Fruit fly (Drosophila melanogaster) whole organism, embryonic: Measurements from ENCODE around the gene Eip63F-1.

Experiments used
- Abd-B ChIP-seq: fragments of 200-800 bp; sonication (Bioruptor generic); optimal IDR thresholded peaks from 2 replicates; lab custom pipeline; 2018; ENCODE audit warnings: missing biosample characterization, mild to moderate bottlenecking, missing genetic modification characterization, moderate library complexity
- B-H2 ChIP-seq: fragments of 200-800 bp; sonication (Bioruptor generic); optimal IDR thresholded peaks from 2 replicates; lab custom pipeline; 2018; ENCODE audit warnings: missing biosample characterization, mild to moderate bottlenecking, missing genetic modification characterization
- CG1024 ChIP-seq: fragments of 200-800 bp; sonication (Bioruptor generic); IDR thresholded peaks from 2 replicates; pipeline ENCODE4 v1.3.6; 2022; ENCODE audit warnings: missing biosample characterization, missing genetic modification characterization
- CG10431 ChIP-seq: fragments of 200-800 bp; sonication (Bioruptor generic); optimal IDR thresholded peaks from 3 replicates; lab custom pipeline; 2018; ENCODE audit warnings: missing biosample characterization, mild to moderate bottlenecking, missing genetic modification characterization
- CG11247 ChIP-seq: fragments of 200-800 bp; sonication (Bioruptor generic); IDR thresholded peaks from 2 replicates; pipeline ENCODE4 v1.3.6; 2022; ENCODE audit warnings: missing biosample characterization, missing genetic modification characterization
- CG11398 ChIP-seq: fragments of 200-800 bp; sonication (Bioruptor generic); optimal IDR thresholded peaks from 2 replicates; lab custom pipeline; 2016; ENCODE audit warnings: missing biosample characterization, missing genetic modification characterization
- CG11456 ChIP-seq: fragments of 200-800 bp; sonication (Bioruptor generic); IDR thresholded peaks from 3 replicates; pipeline ENCODE4 v1.3.6; 2022; ENCODE audit warnings: missing biosample characterization, missing genetic modification characterization
- CG11723 ChIP-seq: fragments of 200-800 bp; sonication (Bioruptor generic); optimal IDR thresholded peaks from 2 replicates; lab custom pipeline; 2017; ENCODE audit warnings: missing biosample characterization, mild to moderate bottlenecking, missing genetic modification characterization
- CG12104 ChIP-seq: fragments of 200-800 bp; sonication (Bioruptor generic); optimal IDR thresholded peaks from 3 replicates; lab custom pipeline; 2016; ENCODE audit warnings: missing biosample characterization, missing genetic modification characterization
- CG12659 ChIP-seq: fragments of 200-800 bp; sonication (Bioruptor generic); optimal IDR thresholded peaks from 3 replicates; lab custom pipeline; 2017; ENCODE audit warnings: mild to moderate bottlenecking, missing biosample characterization, missing genetic modification reagents, missing genetic modification characterization
- CG15601 ChIP-seq: fragments of 200-800 bp; sonication (Bioruptor generic); optimal IDR thresholded peaks from 3 replicates; lab custom pipeline; 2019; ENCODE audit warnings: missing biosample characterization, mild to moderate bottlenecking, missing genetic modification characterization, moderate library complexity
- CG17385 ChIP-seq: fragments of 200-800 bp; sonication (Bioruptor generic); optimal IDR thresholded peaks from 3 replicates; lab custom pipeline; 2018; ENCODE audit warnings: missing biosample characterization, mild to moderate bottlenecking, missing genetic modification characterization
- CG30403 ChIP-seq: fragments of 200-800 bp; sonication (Bioruptor generic); optimal IDR thresholded peaks from 3 replicates; lab custom pipeline; 2016; ENCODE audit warnings: missing biosample characterization, missing genetic modification characterization
- CG3726 ChIP-seq: fragments of 200-800 bp; sonication (Bioruptor generic); IDR thresholded peaks from 3 replicates; pipeline ENCODE4, ENCODE4 v1.3.6; 2022; ENCODE audit warnings: missing biosample characterization, missing genetic modification characterization
- CG4282 ChIP-seq: fragments of 200-800 bp; sonication (Bioruptor generic); optimal IDR thresholded peaks from 2 replicates; lab custom pipeline; 2016; ENCODE audit warnings: missing biosample characterization, missing genetic modification characterization
- CG6654 ChIP-seq: fragments of 200-800 bp; sonication (Bioruptor generic); optimal IDR thresholded peaks from 2 replicates; lab custom pipeline; 2017; ENCODE audit warnings: missing biosample characterization, mild to moderate bottlenecking, missing genetic modification characterization
- CG7556 ChIP-seq: fragments of 200-800 bp; sonication (Bioruptor generic); optimal IDR thresholded peaks from 2 replicates; lab custom pipeline; 2017; ENCODE audit warnings: missing biosample characterization, mild to moderate bottlenecking, missing genetic modification characterization
- CG7786 ChIP-seq: fragments of 200-800 bp; sonication (Bioruptor generic); optimal IDR thresholded peaks from 2 replicates; lab custom pipeline; 2016; ENCODE audit warnings: missing biosample characterization, missing genetic modification characterization
- CG8281 ChIP-seq: fragments of 200-800 bp; sonication (Bioruptor generic); optimal IDR thresholded peaks from 2 replicates; lab custom pipeline; 2018; ENCODE audit warnings: missing biosample characterization, mild to moderate bottlenecking, missing genetic modification characterization, moderate library complexity
- CG8765 ChIP-seq: fragments of 200-800 bp; sonication (Bioruptor generic); IDR thresholded peaks from 2 replicates; pipeline ENCODE4 v1.3.6; 2022; ENCODE audit warnings: missing biosample characterization, missing genetic modification characterization
- CG8924 ChIP-seq: fragments of 200-800 bp; optimal IDR thresholded peaks from 3 replicates; lab custom pipeline; 2019; ENCODE audit warnings: missing biosample characterization, mild to moderate bottlenecking, missing genetic modification characterization, moderate library complexity
- CG9609 ChIP-seq: fragments of 200-800 bp; sonication (Bioruptor generic); optimal IDR thresholded peaks from 3 replicates; lab custom pipeline; 2016; ENCODE audit warnings: missing biosample characterization, missing genetic modification characterization
- Dip2 ChIP-seq: fragments of 200-800 bp; sonication (Bioruptor generic); IDR thresholded peaks from 2 replicates; pipeline ENCODE4 v1.3.6; 2022; ENCODE audit warnings: missing biosample characterization, missing genetic modification characterization
- Drgx ChIP-seq: fragments of 200-800 bp; sonication (Bioruptor generic); IDR thresholded peaks from 2 replicates; pipeline ENCODE4 v1.3.6; 2022; ENCODE audit warnings: missing biosample characterization, missing genetic modification characterization
- HmgZ ChIP-seq: fragments of 200-800 bp; sonication (Bioruptor generic); optimal IDR thresholded peaks from 2 replicates; lab custom pipeline; 2018; ENCODE audit warnings: missing biosample characterization, mild to moderate bottlenecking, missing genetic modification characterization
- Hsf ChIP-seq: fragments of 200-800 bp; sonication (Bioruptor generic); optimal IDR thresholded peaks from 3 replicates; lab custom pipeline; 2016; ENCODE audit warnings: missing biosample characterization, missing genetic modification characterization
- MBD-R2 ChIP-seq: fragments of 200-800 bp; sonication (Bioruptor generic); IDR thresholded peaks from 2 replicates; pipeline ENCODE4 v1.3.6; 2022; ENCODE audit warnings: missing biosample characterization, missing genetic modification characterization
- Mad ChIP-seq: fragments of 200-800 bp; sonication (Bioruptor generic); optimal IDR thresholded peaks from 2 replicates; lab custom pipeline; 2016; ENCODE audit warnings: missing biosample characterization, missing genetic modification characterization
- Mes4 ChIP-seq: fragments of 200-800 bp; sonication (Bioruptor generic); optimal IDR thresholded peaks from 2 replicates; lab custom pipeline; 2016; ENCODE audit warnings: missing biosample characterization, missing genetic modification characterization
- Neu2 ChIP-seq: fragments of 200-800 bp; sonication (Bioruptor generic); optimal IDR thresholded peaks from 3 replicates; lab custom pipeline; 2016; ENCODE audit warnings: missing biosample characterization, missing genetic modification characterization, borderline replicate concordance
- Sry-δ ChIP-seq: fragments of 200-800 bp; sonication (Bioruptor generic); optimal IDR thresholded peaks from 2 replicates; lab custom pipeline; 2016; ENCODE audit warnings: missing biosample characterization, missing genetic modification characterization
- Stat92E ChIP-seq, 3 experiments: fragments of >200 bp in 2 of 3; fragments of 200-800 bp in 1 of 3; sonication (Bioruptor generic) in 1 of 3; optimal IDR thresholded peaks; 2 replicates each; lab custom pipeline; 2017 to 2019; ENCODE audit warnings: missing biosample characterization in 3 of 3, missing genetic modification characterization in 3 of 3, mild to moderate bottlenecking in 1 of 3, moderate library complexity in 1 of 3
- Usf ChIP-seq: fragments of 200-800 bp; sonication (Bioruptor generic); optimal IDR thresholded peaks from 2 replicates; lab custom pipeline; 2017; ENCODE audit warnings: missing genotype, missing biosample characterization, missing genetic modification characterization
- bsh ChIP-seq, 2 experiments: fragments of 200-800 bp; sonication (Bioruptor generic); optimal IDR thresholded peaks; 2 replicates each; lab custom pipeline; 2017 to 2018; ENCODE audit warnings: mild to moderate bottlenecking in 2 of 2, missing biosample characterization in 2 of 2, missing genetic modification characterization in 2 of 2, moderate library complexity in 1 of 2
- cato ChIP-seq: fragments of 200-800 bp; sonication (Bioruptor generic); optimal IDR thresholded peaks from 2 replicates; lab custom pipeline; 2016; ENCODE audit warnings: missing biosample characterization, missing genetic modification characterization, borderline replicate concordance
- dimm ChIP-seq: fragments of 200-800 bp; sonication (Bioruptor generic); IDR thresholded peaks from 2 replicates; pipeline ENCODE4 v1.3.6; 2022; ENCODE audit warnings: missing biosample characterization, missing genetic modification characterization
- dpn ChIP-seq, 2 experiments: fragments of 200-800 bp; sonication (Bioruptor generic); optimal IDR thresholded peaks; 3 replicates each; lab custom pipeline; 2016; ENCODE audit warnings: missing biosample characterization in 2 of 2, missing genetic modification characterization in 2 of 2
- gro ChIP-seq: fragments of 200-800 bp; sonication (Bioruptor generic); optimal IDR thresholded peaks from 2 replicates; lab custom pipeline; 2016; ENCODE audit warnings: missing biosample characterization, missing genetic modification characterization
- ind ChIP-seq: fragments of 200-800 bp; sonication (Bioruptor generic); optimal IDR thresholded peaks from 3 replicates; lab custom pipeline; 2016; ENCODE audit warnings: missing biosample characterization, missing genetic modification characterization
- knrl ChIP-seq: fragments of 200-800 bp; sonication (Bioruptor generic); IDR thresholded peaks from 3 replicates; pipeline ENCODE4 v1.3.6; 2022; ENCODE audit warnings: missing biosample characterization, missing genetic modification characterization; ENCODE audit not compliant: partially characterized antibody
- pzg ChIP-seq: fragments of 200-800 bp; sonication (Bioruptor generic); optimal IDR thresholded peaks from 3 replicates; lab custom pipeline; 2018; ENCODE audit warnings: missing biosample characterization, mild to moderate bottlenecking, missing genetic modification characterization, moderate library complexity
- slbo ChIP-seq: fragments of 200-800 bp; sonication (Bioruptor generic); IDR thresholded peaks from 2 replicates; pipeline ENCODE4 v1.3.6; 2022; ENCODE audit warnings: missing biosample characterization, missing genetic modification characterization
- slp2 ChIP-seq: fragments of 200-800 bp; sonication (Bioruptor generic); optimal IDR thresholded peaks from 2 replicates; lab custom pipeline; 2016; ENCODE audit warnings: missing biosample characterization, missing genetic modification characterization
- ssp ChIP-seq: fragments of 200-800 bp; sonication (Bioruptor generic); IDR thresholded peaks from 2 replicates; pipeline ENCODE4 v1.3.6; 2022; ENCODE audit warnings: missing biosample characterization, missing genetic modification characterization
- tio ChIP-seq: fragments of 200-800 bp; sonication (Bioruptor generic); optimal IDR thresholded peaks from 2 replicates; lab custom pipeline; 2017; ENCODE audit warnings: missing biosample characterization, missing genetic modification characterization, inconsistent platforms
- toy ChIP-seq: fragments of 200-800 bp; sonication (Bioruptor generic); IDR thresholded peaks from 2 replicates; pipeline ENCODE4 v1.3.6; 2022; ENCODE audit warnings: missing biosample characterization, missing genetic modification characterization
- ttk ChIP-seq: fragments of 200-800 bp; sonication (Bioruptor generic); IDR thresholded peaks from 2 replicates; pipeline ENCODE4 v2.1.2; 2022; ENCODE audit warnings: missing biosample characterization, missing genetic modification characterization
- zen ChIP-seq: fragments of 200-800 bp; sonication (Bioruptor generic); optimal IDR thresholded peaks from 3 replicates; lab custom pipeline; 2018; ENCODE audit warnings: missing biosample characterization, mild to moderate bottlenecking, missing genetic modification characterization, moderate library complexity

Eip63F-1 gene

DNA sequence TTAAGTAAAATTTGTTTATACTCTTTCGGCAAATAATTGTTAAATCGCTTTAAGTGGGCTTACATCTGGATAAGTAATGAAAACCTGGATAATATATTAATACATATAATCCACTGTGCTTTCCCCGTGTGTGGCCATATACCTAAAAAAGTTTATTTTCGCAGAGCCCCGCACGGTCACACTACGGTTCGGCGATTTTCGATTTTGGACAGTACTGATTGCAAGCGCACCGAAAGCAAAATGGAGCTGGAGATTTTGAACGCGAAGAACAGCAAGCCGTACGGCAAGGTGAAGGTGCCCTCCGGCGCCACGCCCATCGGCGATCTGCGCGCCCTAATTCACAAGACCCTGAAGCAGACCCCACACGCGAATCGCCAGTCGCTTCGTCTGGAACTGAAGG is 32.1 kb downstream of the Eip63F-1 start, which contains the start of gene Sc2 (continued):
- TF ChIP-seq Abd-B (GFP tag; lab: Kevin White, UChicago) (no peak), CG11247 (0 out of 2 replicates have a peak, but pooled peaks have one; percentile 21), MBD-R2 (GFP tag; lab: Robert Waterston, UW) (peak; percentile 67), ssp (peak; percentile 42; the same call in 1 of the 2 replicates), slbo (GFP tag; lab: Robert Waterston, UW) (peak; percentile 53; the same call in 1 of the 2 replicates), B-H2 (GFP tag; lab: Kevin White, UChicago) (peak; percentile 30)

- TF ChIP-seq CG9609 (peak; percentile 65), Hsf (GFP tag; lab: Kevin White, UChicago) (peak; percentile 73), zen (tag; lab: Kevin White, UChicago) (peak; percentile 9), CG8281 (tag; lab: Kevin White, UChicago) (peak; percentile 26), CG8765 (GFP tag; lab: Robert Waterston, UW) (no peak), bsh (GFP tag; optimal IDR thresholded peaks at IDR 0.05; lab: Kevin White, UChicago) (peak in 1 of 2 experiments; percentile 62), tio (peak; percentile 88), ind (GFP tag; lab: Kevin White, UChicago) (peak; percentile 73), CG10431 (GFP tag; lab: Kevin White, UChicago) (peak; percentile 50), HmgZ (tag; lab: Kevin White, UChicago) (peak; percentile 60), CG17385 (GFP tag; lab: Kevin White, UChicago) (peak; percentile 49), CG1024 (GFP tag; lab: Robert Waterston, UW) (no peak), pzg (GFP tag; lab: Kevin White, UChicago) (peak; percentile 59), CG6654 (peak; percentile 37), CG12659 (GFP tag; lab: Kevin White, UChicago) (peak; percentile 43), toy (no peak), Sry-δ (GFP tag; lab: Kevin White, UChicago) (peak; percentile 38), dpn (GFP tag; optimal IDR thresholded peaks at IDR 0.05; lab: Kevin White, UChicago) (peak; percentile 64 to 72), cato (peak; percentile 34), Dip2 (no peak), CG8924 (tag; lab: Kevin White, UChicago) (peak; percentile 25), ttk (GFP tag; lab: Robert Waterston, UW) (no peak), CG11456 (GFP tag; lab: Robert Waterston, UW) (no peak), Drgx (GFP tag; lab: Robert Waterston, UW) (no peak), CG12104 (GFP tag; lab: Kevin White, UChicago) (peak; percentile 70), CG3726 (GFP tag; lab: Robert Waterston, UW) (no peak), CG11398 (GFP tag; lab: Kevin White, UChicago) (peak; percentile 22), gro (GFP tag; lab: Kevin White, UChicago) (peak; percentile 62), Mad (GFP tag; lab: Kevin White, UChicago) (peak; percentile 54), CG11723 (GFP tag; lab: Kevin White, UChicago) (peak; percentile 31), Mes4 (peak; percentile 35), CG7556 (GFP tag; lab: Kevin White, UChicago) (peak; percentile 58), Stat92E (GFP tag; optimal IDR thresholded peaks at IDR 0.05; lab: Kevin White, UChicago) (peak in 1 of 3 experiments; percentile 50), CG4282 (GFP tag; lab: Kevin White, UChicago) (peak; percentile 42), Neu2 (GFP tag; lab: Kevin White, UChicago) (peak; percentile 22), Usf (GFP tag; lab: Kevin White, UChicago) (peak; percentile 58), CG7786 (GFP tag; lab: Kevin White, UChicago) (peak; percentile 58), CG30403 (GFP tag; lab: Kevin White, UChicago) (peak; percentile 82), slp2 (GFP tag; lab: Kevin White, UChicago) (peak; percentile 80), dimm (GFP tag; lab: Robert Waterston, UW) (no peak), knrl (GFP tag; lab: Robert Waterston, UW) (no peak), CG15601 (peak; percentile 5)
Measured at dm6 chr3L:3902491-3903198, 32.8 kb downstream of the Eip63F-1 start, which contains the start of gene Ubi-p63E. Gene Ubi-p63E, minus strand, starts transcription at chr3L:3903184.
